Worm (Caenorhabditis elegans) whole organism, mixed stage, embryonic: ENCODE results near the gene str-68.

Experiments used
- bed-3 ChIP-seq: fragments of 200-800 bp; sonication (Bioruptor generic); optimal IDR thresholded peaks from 3 replicates; lab custom pipeline; 2018; ENCODE audit warnings: mild to moderate bottlenecking, missing genetic modification characterization, moderate library complexity, missing compliant biosample characterization
- ceh-43 ChIP-seq: fragments of 200-800 bp; sonication (Bioruptor generic); optimal IDR thresholded peaks from 2 replicates; lab custom pipeline; 2018; ENCODE audit warnings: mild to moderate bottlenecking, missing genetic modification characterization, moderate library complexity, missing compliant biosample characterization
- elt-1 ChIP-seq: sonication (generic microtip); optimal IDR thresholded peaks from 2 replicates; lab custom pipeline; 2017; ENCODE audit warnings: missing genetic modification characterization, mild to moderate bottlenecking, missing compliant biosample characterization, antibody characterized with exemption, moderate library complexity, borderline replicate concordance; ENCODE audit not compliant: insufficient read depth
- lin-13 ChIP-seq: fragments of 150-350 bp; optimal IDR thresholded peaks from 2 replicates; lab custom pipeline; 2014; ENCODE audit warnings: missing biosample characterization, missing genetic modification characterization
- mls-2 ChIP-seq: sonication (generic microtip); optimal IDR thresholded peaks from 2 replicates; lab custom pipeline; 2016; ENCODE audit warnings: mild to moderate bottlenecking, missing genetic modification characterization, moderate library complexity, missing compliant biosample characterization
- nhr-237 ChIP-seq: fragments of 150-350 bp; optimal IDR thresholded peaks from 2 replicates; lab custom pipeline; 2014; ENCODE audit warnings: missing biosample characterization, missing genetic modification characterization
- sptf-1 ChIP-seq: sonication (generic microtip); optimal IDR thresholded peaks from 2 replicates; lab custom pipeline; 2017; ENCODE audit warnings: mild to moderate bottlenecking, missing genetic modification characterization, moderate library complexity, missing compliant biosample characterization
- unc-39 ChIP-seq: fragments of 150-350 bp; optimal IDR thresholded peaks from 2 replicates; lab custom pipeline; 2014; ENCODE audit warnings: missing biosample characterization, missing genetic modification characterization

Gene str-68

DNA sequence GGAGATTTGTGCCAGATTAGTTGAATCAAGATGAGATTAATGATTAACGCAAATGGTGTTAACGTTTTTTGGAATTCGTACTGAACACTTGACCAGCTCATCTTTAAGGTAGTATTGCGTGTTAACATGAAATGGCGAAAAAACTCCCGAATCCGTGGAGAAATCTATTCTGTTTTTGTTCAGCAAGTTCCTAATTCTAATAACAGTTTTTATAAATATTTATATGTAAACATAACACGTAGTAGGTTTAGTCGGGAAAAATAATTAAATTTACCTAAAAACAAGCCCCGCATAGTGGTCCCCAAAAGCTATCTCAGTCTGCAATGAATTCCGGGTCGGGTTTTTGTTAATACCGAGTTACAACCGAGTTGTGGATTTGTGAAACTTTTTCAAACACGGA is 48.4 kb downstream of the str-68 start, which contains the start of gene str-244:
TSS of gene str-244 (minus strand) at position 101 of the 400 bp plus-strand sequence.
- no peak for TF ChIP-seq ceh-43 (GFP tag; lab: Kevin White, UChicago)
- no peak for TF ChIP-seq bed-3 (GFP tag; lab: Kevin White, UChicago)
- TF ChIP-seq mls-2, result no peak
- TF ChIP-seq nhr-237 (tag; lab: Kevin White, UChicago), result no peak
- no peak for TF ChIP-seq sptf-1
- no peak for TF ChIP-seq lin-13
- no peak for TF ChIP-seq elt-1 (tag; lab: Kevin White, UChicago)
- TF ChIP-seq unc-39, result no peak
